Worm (Caenorhabditis elegans) whole organism, L4/young adult: ENCODE measurements around the gene T15B12.1.

Experiments
- W03F9.2 ChIP-seq: fragments of 150-350 bp; optimal IDR thresholded peaks from 2 replicates; lab custom pipeline; 2014; ENCODE audit warnings: missing biosample characterization, missing genetic modification characterization
- dao-5 ChIP-seq: sonication (generic microtip); optimal IDR thresholded peaks from 2 replicates; lab custom pipeline; 2016; ENCODE audit warnings: missing genotype, missing genetic modification characterization, moderate library complexity, missing compliant biosample characterization
- him-1 ChIP-seq: sonication (generic microtip); optimal IDR thresholded peaks from 2 replicates; lab custom pipeline; 2016; ENCODE audit warnings: missing genotype, missing genetic modification reagents, missing genetic modification characterization, missing compliant biosample characterization

T15B12.1 gene

ce11 chrIII:5287877-5288276 is at the start of gene T15B12.1:
Gene T15B12.1, plus strand, starts transcription at chrIII:5288177.
- no peak for TF ChIP-seq W03F9.2 (tag; lab: Kevin White, UChicago)
- no peak for TF ChIP-seq dao-5 (tag; lab: Kevin White, UChicago)
- TF ChIP-seq him-1 (tag; lab: Kevin White, UChicago), result no peak

- TF ChIP-seq dao-5 (tag; lab: Kevin White, UChicago), result no peak
- TF ChIP-seq him-1 (tag; lab: Kevin White, UChicago), result no peak
- TF ChIP-seq W03F9.2 (tag; lab: Kevin White, UChicago), result no peak
These were observed 46.1 kb upstream of the T15B12.1 start for ce11 chrIII:5241854-5242253.

DNA sequence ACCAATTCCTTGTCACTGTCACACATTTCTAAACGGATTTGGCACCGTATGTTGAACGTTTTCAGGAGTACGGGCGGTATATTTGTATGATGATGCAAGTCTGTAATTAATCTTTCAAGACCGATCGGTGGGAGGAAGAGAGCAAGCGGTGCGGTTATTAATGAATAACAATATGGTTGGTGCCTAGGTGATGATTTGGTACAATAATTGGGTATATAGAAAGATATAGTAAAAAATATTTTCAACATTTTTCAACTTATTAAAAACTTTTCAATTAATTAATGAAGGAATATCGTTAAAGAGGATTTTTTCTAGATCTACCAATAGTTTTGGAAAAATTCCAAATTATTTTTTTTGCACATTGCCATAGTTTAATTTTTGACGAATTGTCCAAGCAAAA is 43.4 kb upstream of the T15B12.1 start, which contains the start of gene cnd-1:
TSS of gene cnd-1 (minus strand) at position 101 of the 400 bp plus-strand sequence.
- no peak for TF ChIP-seq W03F9.2 (tag; lab: Kevin White, UChicago)
- no peak for TF ChIP-seq him-1 (tag; lab: Kevin White, UChicago)
- TF ChIP-seq dao-5 (tag; lab: Kevin White, UChicago), result no peak

- no peak for TF ChIP-seq W03F9.2 (tag; lab: Kevin White, UChicago)
- TF ChIP-seq him-1 (tag; lab: Kevin White, UChicago), result no peak
- TF ChIP-seq dao-5 (tag; lab: Kevin White, UChicago), result no peak
These were observed 42.9 kb upstream of the T15B12.1 start for ce11 chrIII:5245067-5245466.

DNA sequence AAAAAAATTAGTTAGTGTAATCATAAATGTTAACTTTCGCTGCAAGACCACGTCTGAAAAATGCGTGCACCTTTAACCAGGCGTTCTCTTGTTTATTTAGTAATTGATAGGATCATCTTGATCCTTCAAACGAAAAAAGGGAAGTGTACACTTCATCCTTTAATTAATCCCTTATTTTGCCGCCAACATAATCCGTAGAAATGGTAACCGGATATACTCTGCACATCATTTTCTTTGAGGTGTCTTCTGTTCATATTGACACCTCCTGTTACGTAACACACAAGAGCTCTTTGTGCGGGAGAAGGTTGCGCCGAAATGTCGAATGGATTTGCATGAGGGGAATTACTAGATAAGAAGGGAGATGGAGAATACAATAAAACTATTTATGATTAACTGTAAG is 39.3 kb upstream of the T15B12.1 start:
- TF ChIP-seq him-1 (tag; lab: Kevin White, UChicago), result no peak
- no peak for TF ChIP-seq W03F9.2 (tag; lab: Kevin White, UChicago)
- TF ChIP-seq dao-5 (tag; lab: Kevin White, UChicago), result no peak

DNA sequence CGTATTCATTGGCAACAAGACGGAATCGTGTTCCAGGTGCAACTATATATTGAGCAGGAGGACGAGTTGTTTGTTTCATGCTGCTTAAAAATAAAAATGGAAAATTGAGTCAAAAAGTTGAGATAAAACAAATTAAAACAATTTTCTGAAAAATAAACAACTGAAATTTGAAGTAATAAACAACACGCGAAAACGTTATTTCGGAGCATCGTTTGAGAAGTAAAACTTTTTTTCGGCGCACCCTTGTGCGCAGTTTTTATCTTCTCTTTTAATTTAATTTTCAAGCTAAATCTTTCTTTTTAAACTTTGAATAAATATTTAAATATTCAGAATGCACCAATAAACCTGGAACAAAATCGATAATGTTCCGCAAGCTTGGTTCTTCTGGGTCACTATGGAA is 33.9 kb upstream of the T15B12.1 start, which contains the start of the genes sumv-1 and gop-1:
TSS of gene sumv-1 (minus strand) at position 80 of the 400 bp plus-strand sequence.
TSS of gene gop-1 (plus strand) at position 331 of the 400 bp plus-strand sequence.
- no peak for TF ChIP-seq W03F9.2 (tag; lab: Kevin White, UChicago)
- no peak for TF ChIP-seq dao-5 (tag; lab: Kevin White, UChicago)
- TF ChIP-seq him-1 (tag; lab: Kevin White, UChicago), result no peak

ce11 chrIII:5258918-5259317 is 29.1 kb upstream of the T15B12.1 start, which contains the start of gene gop-2:
Gene gop-2, plus strand, starts transcription at chrIII:5259023.
- TF ChIP-seq him-1 (tag; lab: Kevin White, UChicago), result no peak
- no peak for TF ChIP-seq dao-5 (tag; lab: Kevin White, UChicago)
- TF ChIP-seq W03F9.2 (tag; lab: Kevin White, UChicago), result no peak

- TF ChIP-seq W03F9.2 (tag; lab: Kevin White, UChicago) (no peak), him-1 (tag; lab: Kevin White, UChicago) (no peak), dao-5 (tag; lab: Kevin White, UChicago) (no peak)
These were observed 27.6 kb upstream of the T15B12.1 start, which contains the start of gene gop-3 for ce11 chrIII:5260394-5260793. Gene gop-3, plus strand, starts transcription at chrIII:5260694.

DNA sequence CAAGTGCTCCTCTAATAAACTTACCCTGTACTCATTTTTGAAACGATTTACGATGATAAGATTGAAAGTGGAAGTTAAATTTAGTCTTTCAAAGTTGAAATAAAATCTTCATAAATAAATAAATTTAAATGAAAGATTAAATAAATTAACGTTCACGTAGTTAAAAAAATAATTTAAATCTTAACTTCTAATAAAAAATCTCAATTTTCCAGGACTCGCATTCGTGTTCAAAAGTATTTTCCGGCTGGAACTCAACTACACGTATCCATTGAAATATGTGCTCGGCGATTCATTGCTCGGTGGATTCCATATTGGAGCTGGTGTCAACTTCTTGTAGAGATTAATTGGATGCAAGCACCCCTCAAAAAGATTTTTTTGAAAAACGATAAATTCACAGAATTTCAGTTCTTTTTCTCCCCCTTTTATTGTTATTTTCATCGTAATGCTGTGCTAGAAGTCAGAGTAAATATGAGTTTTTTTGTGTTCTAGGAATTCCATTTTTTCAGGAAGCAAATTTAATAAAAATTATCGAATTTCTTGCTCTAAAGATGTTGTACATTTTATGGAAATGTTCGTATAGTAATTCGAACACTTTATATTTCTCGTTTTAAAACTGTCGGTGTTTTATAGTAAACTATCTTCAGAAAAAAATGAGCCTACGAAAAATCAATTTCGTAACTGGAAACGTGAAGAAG is 24.5 kb upstream of the T15B12.1 start, which contains the start of the genes C34E10.9 and hap-1:
TSS of gene C34E10.9 (minus strand) at position 101 of the 695 bp plus-strand sequence.
TSS of gene hap-1 (plus strand) at position 645 of the 695 bp plus-strand sequence.
- TF ChIP-seq him-1 (tag; lab: Kevin White, UChicago) (no peak), dao-5 (tag; lab: Kevin White, UChicago) (no peak), W03F9.2 (tag; lab: Kevin White, UChicago) (no peak)

DNA sequence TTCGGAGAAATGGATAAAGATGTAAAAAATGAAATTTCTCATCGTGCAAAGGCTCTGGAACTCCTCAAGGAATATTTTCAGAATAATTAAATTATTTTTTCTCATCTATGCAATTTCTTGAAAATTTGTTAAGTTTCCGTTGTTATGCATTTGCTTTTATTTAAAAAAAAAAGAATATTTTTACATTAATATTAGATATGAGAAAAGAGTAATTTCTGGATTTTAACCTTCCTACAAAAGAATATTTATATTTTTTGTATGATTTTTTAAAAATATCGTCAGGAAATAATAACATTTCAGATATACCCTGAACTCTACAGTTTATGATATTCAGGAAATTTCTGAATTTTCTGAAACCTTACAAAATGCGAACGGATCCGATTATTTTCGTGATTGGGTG is 23.2 kb upstream of the T15B12.1 start, which contains the start of gene gro-1:
TSS of gene gro-1 (plus strand) at position 301 of the 400 bp plus-strand sequence.
- TF ChIP-seq dao-5 (tag; lab: Kevin White, UChicago) (no peak), him-1 (tag; lab: Kevin White, UChicago) (no peak), W03F9.2 (tag; lab: Kevin White, UChicago) (no peak)

ce11 chrIII:5267217-5267906 is 20.6 kb upstream of the T15B12.1 start, which contains the start of gene ZC395.5:
Gene ZC395.5, plus strand, starts transcription at chrIII:5267848.
- TF ChIP-seq dao-5 (tag; lab: Kevin White, UChicago) (no peak), him-1 (tag; lab: Kevin White, UChicago) (no peak), W03F9.2 (tag; lab: Kevin White, UChicago) (no peak)

DNA sequence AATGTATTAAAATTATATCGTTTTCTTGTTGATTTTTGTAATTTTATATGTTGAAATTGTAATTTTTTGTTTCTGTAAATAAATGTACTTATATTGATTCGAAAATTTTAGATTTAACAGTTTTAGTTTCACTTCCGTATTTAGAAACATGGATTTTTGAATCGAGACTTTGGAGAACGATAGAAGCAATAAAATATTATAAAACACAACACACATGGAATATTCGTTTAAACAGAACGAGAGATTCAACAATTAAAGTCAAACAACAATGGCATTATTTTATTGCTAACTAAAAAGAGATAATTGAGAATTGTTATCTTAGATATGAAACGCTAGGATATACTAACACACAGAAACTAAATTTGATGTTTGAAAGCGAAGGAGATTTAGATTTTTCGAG is 19.5 kb upstream of the T15B12.1 start:
- TF ChIP-seq dao-5 (tag; lab: Kevin White, UChicago) (no peak), W03F9.2 (tag; lab: Kevin White, UChicago) (no peak), him-1 (tag; lab: Kevin White, UChicago) (no peak)

DNA sequence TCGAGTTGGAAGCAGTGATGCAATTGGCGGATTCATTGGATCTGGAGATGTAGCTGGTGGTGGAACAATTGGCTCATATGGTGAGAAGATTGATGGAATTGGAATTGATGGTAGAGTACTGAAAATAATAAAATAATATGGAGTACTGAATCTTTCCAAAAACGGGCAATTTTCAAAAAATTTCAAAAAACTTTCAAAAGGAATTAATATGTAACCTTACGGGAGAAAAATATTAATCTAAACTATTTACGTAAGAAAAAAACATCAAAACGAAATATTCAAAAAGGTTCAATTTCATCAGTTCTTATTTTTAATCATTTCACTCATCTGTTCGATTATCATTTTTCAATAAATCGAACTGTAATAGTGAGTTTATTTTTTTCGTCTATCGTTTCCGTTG is 18.2 kb upstream of the T15B12.1 start, which contains the start of gene ZC395.4:
TSS of gene ZC395.4 (plus strand) at position 301 of the 400 bp plus-strand sequence.
- TF ChIP-seq W03F9.2 (tag; lab: Kevin White, UChicago), result no peak
- TF ChIP-seq him-1 (tag; lab: Kevin White, UChicago), result no peak
- no peak for TF ChIP-seq dao-5 (tag; lab: Kevin White, UChicago)
